Fruit fly (Drosophila melanogaster): ENCODE data around the gene Atg14.

The Atg14 gene

dm6 chr3R:29096009-29096443 is 20.2 kb upstream of the Atg14 start (continued):
- TF ChIP-seq Blimp-1 (GFP tag; optimal IDR thresholded peaks at IDR 0.05) (peak; percentile 56), CG6854 (GFP tag; optimal IDR thresholded peaks at IDR 0.05) (peak; percentile 22), CG11902 (GFP tag; optimal IDR thresholded peaks at IDR 0.05) (peak; percentile 59), ss (GFP tag; optimal IDR thresholded peaks at IDR 0.05) (peak in 1 of 2 experiments; percentile 88), cyc (GFP tag; optimal IDR thresholded peaks at IDR 0.05) (peak; percentile 85), CG4318 (GFP tag; optimal IDR thresholded peaks at IDR 0.05) (no peak), Ets21C (GFP tag; optimal IDR thresholded peaks at IDR 0.05) (peak; percentile 85), CG3032 (tag; optimal IDR thresholded peaks at IDR 0.05) (peak; percentile 83), CG3919 (GFP tag; optimal IDR thresholded peaks at IDR 0.05) (peak; percentile 78), pdm3 (GFP tag; optimal IDR thresholded peaks at IDR 0.05) (no peak), CG8632 (GFP tag; optimal IDR thresholded peaks at IDR 0.05) (peak; percentile 66), Sox102F (GFP tag; optimal IDR thresholded peaks at IDR 0.05) (peak; percentile 89), Ets96B (tag; optimal IDR thresholded peaks at IDR 0.05) (peak; percentile 86), CG9139 (GFP tag; optimal IDR thresholded peaks at IDR 0.05) (peak; percentile 66), Hr38 (GFP tag; optimal IDR thresholded peaks at IDR 0.05) (no peak), CG6792 (GFP tag; optimal IDR thresholded peaks at IDR 0.05) (peak; percentile 82)

dm6 chr3R:29098022-29098421 is 18.2 kb upstream of the Atg14 start:
- TF ChIP-seq CG6276 (GFP tag; optimal IDR thresholded peaks at IDR 0.05) (no peak), Smox (GFP tag; optimal IDR thresholded peaks at IDR 0.05) (no peak), CG34406 (GFP tag; optimal IDR thresholded peaks at IDR 0.05) (no peak), Lpt (GFP tag; optimal IDR thresholded peaks at IDR 0.05) (no peak), CG9139 (GFP tag; optimal IDR thresholded peaks at IDR 0.05) (no peak), CG6792 (GFP tag; optimal IDR thresholded peaks at IDR 0.05) (no peak)

- TF ChIP-seq esn (GFP tag; optimal IDR thresholded peaks at IDR 0.05) (no peak), dac (GFP tag; optimal IDR thresholded peaks at IDR 0.05) (no peak), ss (GFP tag; optimal IDR thresholded peaks at IDR 0.05) (no peak), CG1621 (tag; optimal IDR thresholded peaks at IDR 0.05) (no peak), Sox102F (GFP tag; optimal IDR thresholded peaks at IDR 0.05) (no peak), CG10669 (GFP tag; optimal IDR thresholded peaks at IDR 0.05) (no peak), vri (GFP tag; optimal IDR thresholded peaks at IDR 0.05) (no peak), OdsH (GFP tag; optimal IDR thresholded peaks at IDR 0.05) (no peak), Ets96B (tag; optimal IDR thresholded peaks at IDR 0.05) (no peak), CG32006 (GFP tag; optimal IDR thresholded peaks at IDR 0.05) (no peak), CG6163 (GFP tag; IDR thresholded peaks at IDR 0.05) (no peak), eg (GFP tag; IDR thresholded peaks at IDR 0.05) (no peak), CG11294 (GFP tag; IDR thresholded peaks at IDR 0.05) (no peak), Sox14 (GFP tag; optimal IDR thresholded peaks at IDR 0.05) (no peak)
Measured at dm6 chr3R:29103227-29103626, 13.0 kb upstream of the Atg14 start.

- TF ChIP-seq Sox102F (GFP tag; optimal IDR thresholded peaks at IDR 0.05) (no peak), fkh (GFP tag; optimal IDR thresholded peaks at IDR 0.05) (peak; percentile 54)
Measured at dm6 chr3R:29111795-29112194, 4.4 kb upstream of the Atg14 start.

- TF ChIP-seq Smox (GFP tag; optimal IDR thresholded peaks at IDR 0.05) (no peak), CG11902 (GFP tag; optimal IDR thresholded peaks at IDR 0.05) (peak; percentile 59), fd85E (GFP tag; optimal IDR thresholded peaks at IDR 0.05) (no peak), Ets21C (GFP tag; optimal IDR thresholded peaks at IDR 0.05) (no peak), achi (GFP tag; optimal IDR thresholded peaks at IDR 0.05) (no peak), CG34406 (GFP tag; optimal IDR thresholded peaks at IDR 0.05) (no peak), lz (GFP tag; optimal IDR thresholded peaks at IDR 0.05) (peak; percentile 65), CG9139 (GFP tag; optimal IDR thresholded peaks at IDR 0.05) (no peak), fkh (GFP tag; optimal IDR thresholded peaks at IDR 0.05) (peak; percentile 45), Sox102F (GFP tag; optimal IDR thresholded peaks at IDR 0.05) (no peak), svp (GFP tag) (peak; percentile 81), Sox15 (GFP tag; optimal IDR thresholded peaks at IDR 0.05) (peak; percentile 63), CG11294 (GFP tag; IDR thresholded peaks at IDR 0.05) (peak; percentile 46; the same call in 1 of the 2 replicates), CG1621 (tag; optimal IDR thresholded peaks at IDR 0.05) (no peak), CG31627 (GFP tag; optimal IDR thresholded peaks at IDR 0.05) (peak; percentile 68), topi (GFP tag; optimal IDR thresholded peaks at IDR 0.05) (no peak), Sox14 (GFP tag; optimal IDR thresholded peaks at IDR 0.05) (no peak), ss (GFP tag; optimal IDR thresholded peaks at IDR 0.05) (no peak), vri (GFP tag; optimal IDR thresholded peaks at IDR 0.05) (no peak), net (GFP tag; optimal IDR thresholded peaks at IDR 0.05) (no peak), CG15336 (GFP tag; IDR thresholded peaks at IDR 0.05) (no peak), CG6792 (GFP tag; optimal IDR thresholded peaks at IDR 0.05) (no peak), esn (GFP tag; optimal IDR thresholded peaks at IDR 0.05) (peak; percentile 66)
Measured at dm6 chr3R:29112398-29113150, 3.6 kb upstream of the Atg14 start, which contains the start of the genes alpha-Man-Ib and Pdhb. Gene alpha-Man-Ib (minus strand): TSS chr3R:29112822. Gene Pdhb (plus strand): TSS chr3R:29113071.

Measured in whole organism, prepupa.